Worm (Caenorhabditis elegans): ENCODE results near the gene R09A8.2.

The R09A8.2 gene

ce11 chrX:12664987-12665451, 45.8 kb downstream of the R09A8.2 start (continued):
- TF ChIP-seq K11D2.4 (GFP tag; IDR thresholded peaks at IDR 0.05) = peak; percentile 78; the same call in 1 of the 2 replicates
- peak; percentile 78 for TF ChIP-seq snpc-1.3 (tag; optimal IDR thresholded peaks at IDR 0.05; ENCODE audit: insufficient read depth)
- TF ChIP-seq F33H1.4 (GFP tag; IDR thresholded peaks at IDR 0.05) = no peak
- TF ChIP-seq snpc-3.4 (tag; optimal IDR thresholded peaks at IDR 0.05) = peak; percentile 39
- peak; percentile 77 for TF ChIP-seq F57C9.4 (tag; optimal IDR thresholded peaks at IDR 0.05)
- TF ChIP-seq unc-62 (GFP tag; optimal IDR thresholded peaks at IDR 0.05) = no peak
- no peak for TF ChIP-seq nfya-2 (GFP tag; IDR thresholded peaks at IDR 0.05)
- TF ChIP-seq Y95B8A.8 (GFP tag; IDR thresholded peaks at IDR 0.05) = peak; percentile 68; the same call in 1 of the 2 replicates
- no peak for TF ChIP-seq lsy-27 (tag; optimal IDR thresholded peaks at IDR 0.05; ENCODE audit: borderline replicate concordance, insufficient read depth)
- peak; percentile 57; the same call in 1 of the 2 replicates for TF ChIP-seq lir-1 (GFP tag; conservative IDR thresholded peaks at IDR 0.05)
- peak; percentile 30; the same call in 1 of the 2 replicates for TF ChIP-seq Y79H2A.3 (GFP tag; conservative IDR thresholded peaks at IDR 0.05)
- peak; percentile 81; the same call in 1 of the 2 replicates for TF ChIP-seq madf-3 (GFP tag; IDR thresholded peaks at IDR 0.05)
- TF ChIP-seq T26A5.8 (tag; optimal IDR thresholded peaks at IDR 0.05) = peak; percentile 88
- TF ChIP-seq zfh-2 (GFP tag; conservative IDR thresholded peaks at IDR 0.05) = peak; percentile 73
- peak; percentile 48 for TF ChIP-seq dpff-1 (tag; optimal IDR thresholded peaks at IDR 0.05)
- TF ChIP-seq xnd-1 (tag; optimal IDR thresholded peaks at IDR 0.05) = no peak
- TF ChIP-seq B0035.1 (tag; optimal IDR thresholded peaks at IDR 0.05) = peak; percentile 75
- peak; percentile 85 for TF ChIP-seq C06A6.2 (GFP tag; conservative IDR thresholded peaks at IDR 0.05)
- peak; percentile 84 to 89 for TF ChIP-seq rec-8 (tag; optimal IDR thresholded peaks at IDR 0.05)
- TF ChIP-seq F39B2.1 (GFP tag; IDR thresholded peaks at IDR 0.05) = no peak
- peak; percentile 11 for TF ChIP-seq sptf-2 (GFP tag; optimal IDR thresholded peaks at IDR 0.05)
- TF ChIP-seq hlh-26 (GFP tag; conservative IDR thresholded peaks at IDR 0.05) = no peak
- peak; percentile 90 for TF ChIP-seq mxl-1 (tag; optimal IDR thresholded peaks at IDR 0.05)
- peak; percentile 79 for TF ChIP-seq snpc-4 (GFP tag; optimal IDR thresholded peaks at IDR 0.05)
- TF ChIP-seq snpc-4 (tag; optimal IDR thresholded peaks at IDR 0.05) = peak in 3 of 4 experiments; percentile 45 to 76 (median 62)
- peak; percentile 80 for TF ChIP-seq ets-4 (GFP tag; optimal IDR thresholded peaks at IDR 0.05)
- peak; percentile 91 for TF ChIP-seq chd-7 (tag; optimal IDR thresholded peaks at IDR 0.05)
- peak; percentile 54 for TF ChIP-seq F49E8.2 (tag; optimal IDR thresholded peaks at IDR 0.05; ENCODE audit: insufficient read depth)
- TF ChIP-seq K12H6.12 (tag; optimal IDR thresholded peaks at IDR 0.05) = peak; percentile 52
- peak; percentile 98 for TF ChIP-seq aptf-3 (GFP tag; IDR thresholded peaks at IDR 0.05)
- TF ChIP-seq ZK185.1 (tag; optimal IDR thresholded peaks at IDR 0.05; ENCODE audit: poor library complexity, severe bottlenecking) = peak; percentile 75
- TF ChIP-seq ztf-22 (GFP tag; optimal IDR thresholded peaks at IDR 0.05) = no peak
- TF ChIP-seq egl-18 (GFP tag; IDR thresholded peaks at IDR 0.05) = peak; percentile 83
- no peak for TF ChIP-seq attf-3 (GFP tag; conservative IDR thresholded peaks at IDR 0.05)
- TF ChIP-seq B0336.3 (GFP tag; IDR thresholded peaks at IDR 0.05) = peak; percentile 65
- TF ChIP-seq ekl-4 (GFP tag; IDR thresholded peaks at IDR 0.05) = no peak
- TF ChIP-seq nfyb-1 (GFP tag; IDR thresholded peaks at IDR 0.05) = peak; percentile 94
- TF ChIP-seq ztf-26 (tag; optimal IDR thresholded peaks at IDR 0.05) = peak; percentile 77

- TF ChIP-seq sdz-38 (tag; optimal IDR thresholded peaks at IDR 0.05) (no peak), ztf-6 (GFP tag; IDR thresholded peaks at IDR 0.05) (no peak), ama-1 (optimal IDR thresholded peaks at IDR 0.05) (peak; percentile 71), ama-1 (GFP tag; optimal IDR thresholded peaks at IDR 0.05) (no peak), hrde-1 (tag; optimal IDR thresholded peaks at IDR 0.05; ENCODE audit: borderline replicate concordance) (no peak)
Measured at ce11 chrX:12665799-12666198, 46.5 kb downstream of the R09A8.2 start.

All from whole organism, young adult.